Fruit fly (Drosophila melanogaster): ENCODE measurements around the gene Traf6.

The Traf6 gene

DNA sequence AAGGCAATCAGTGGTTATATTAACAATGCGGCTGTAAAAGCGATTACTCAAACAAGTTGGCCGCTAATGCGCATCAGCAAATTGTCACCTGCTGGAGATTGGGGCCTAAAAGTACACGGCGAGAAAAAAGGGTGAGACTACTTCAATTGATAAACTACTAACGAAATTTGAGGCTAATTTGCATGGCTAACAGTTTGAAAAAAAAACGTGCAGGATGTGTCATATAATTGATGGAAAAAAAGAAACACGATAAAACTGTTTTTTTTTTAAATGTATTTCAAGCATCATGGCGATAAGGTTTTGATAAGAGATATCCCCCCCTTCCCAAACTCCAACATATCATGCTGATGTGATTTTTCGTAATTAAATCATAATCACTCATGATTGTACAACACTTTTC, 44.5 kb downstream of the Traf6 start (continued):
- TF ChIP-seq Poxn (GFP tag; IDR thresholded peaks at IDR 0.05) (0 out of 2 replicates have a peak, but pooled peaks have one; percentile 11), CG15011 (GFP tag; optimal IDR thresholded peaks at IDR 0.05) (peak; percentile 11), vvl (GFP tag; IDR thresholded peaks at IDR 0.05) (peak; percentile 60; the same call in 1 of the 2 replicates), CG8281 (tag; optimal IDR thresholded peaks at IDR 0.05) (no peak), twi (tag; optimal IDR thresholded peaks at IDR 0.05) (no peak), maf-S (GFP tag; optimal IDR thresholded peaks at IDR 0.05) (no peak), dpn (GFP tag; optimal IDR thresholded peaks at IDR 0.05) (peak; percentile 7 to 52), CG14965 (GFP tag; optimal IDR thresholded peaks at IDR 0.05; ENCODE audit: borderline replicate concordance) (no peak), CG12744 (GFP tag; optimal IDR thresholded peaks at IDR 0.05) (no peak), ase (GFP tag; IDR thresholded peaks at IDR 0.05) (no peak), bsh (GFP tag; optimal IDR thresholded peaks at IDR 0.05) (no peak), CG32772 (GFP tag; IDR thresholded peaks at IDR 0.05) (no peak), row (GFP tag; IDR thresholded peaks at IDR 0.05) (peak; percentile 66), zfh2 (GFP tag; optimal IDR thresholded peaks at IDR 0.05) (peak; percentile 3), CG16779 (GFP tag; IDR thresholded peaks at IDR 0.05) (no peak), sd (tag; optimal IDR thresholded peaks at IDR 0.05) (no peak), nerfin-2 (GFP tag; IDR thresholded peaks at IDR 0.05; ENCODE audit: partially characterized antibody) (no peak), zfh1 (GFP tag; IDR thresholded peaks at IDR 0.05) (no peak), CG3065 (GFP tag; optimal IDR thresholded peaks at IDR 0.05) (no peak), CG31388 (GFP tag; optimal IDR thresholded peaks at IDR 0.05) (no peak), CG1832 (GFP tag; optimal IDR thresholded peaks at IDR 0.05) (no peak), mld (GFP tag; IDR thresholded peaks at IDR 0.05; ENCODE audit: partially characterized antibody) (no peak), Bdp1 (GFP tag; optimal IDR thresholded peaks at IDR 0.05) (no peak), CG7786 (GFP tag; optimal IDR thresholded peaks at IDR 0.05) (peak; percentile 4), Hey (tag; optimal IDR thresholded peaks at IDR 0.05) (no peak), CG4730 (GFP tag; IDR thresholded peaks at IDR 0.05) (no peak), Sox100B (GFP tag; optimal IDR thresholded peaks at IDR 0.05) (no peak), esg (GFP tag; conservative IDR thresholded peaks at IDR 0.05) (peak; percentile 36; the same call in 1 of the 2 replicates), CG12219 (GFP tag; optimal IDR thresholded peaks at IDR 0.05) (no peak), CG14441 (GFP tag; IDR thresholded peaks at IDR 0.05) (peak; percentile 41), CG30431 (GFP tag; optimal IDR thresholded peaks at IDR 0.05) (no peak), Lim3 (GFP tag; IDR thresholded peaks at IDR 0.05) (no peak), CG7839 (tag; optimal IDR thresholded peaks at IDR 0.05) (peak; percentile 53), corto (GFP tag; optimal IDR thresholded peaks at IDR 0.05) (no peak), PHDP (tag; optimal IDR thresholded peaks at IDR 0.05) (peak; percentile 29), mirr (GFP tag; optimal IDR thresholded peaks at IDR 0.05) (no peak), CG3847 (GFP tag; IDR thresholded peaks at IDR 0.05) (peak; percentile 45; the same call in 1 of the 2 replicates), pb (GFP tag; optimal IDR thresholded peaks at IDR 0.05) (peak; percentile 17), CG7928 (GFP tag; optimal IDR thresholded peaks at IDR 0.05) (no peak), Drgx (GFP tag; IDR thresholded peaks at IDR 0.05) (no peak), CG11456 (GFP tag; IDR thresholded peaks at IDR 0.05) (0 out of 3 replicates have a peak, but pooled peaks have one; percentile 51), CG14014 (GFP tag; IDR thresholded peaks at IDR 0.05) (peak; percentile 46; the same call in 1 of the 2 replicates), B-H1 (GFP tag; IDR thresholded peaks at IDR 0.05) (no peak; the same call in 2 of the 3 replicates), gcm (GFP tag; optimal IDR thresholded peaks at IDR 0.05) (no peak), CG17802 (tag; optimal IDR thresholded peaks at IDR 0.05) (no peak), Dek (tag; optimal IDR thresholded peaks at IDR 0.05) (peak; percentile 26), fd64A (GFP tag; optimal IDR thresholded peaks at IDR 0.05) (no peak), CG4854 (GFP tag; optimal IDR thresholded peaks at IDR 0.05) (no peak), CG2889 (GFP tag; IDR thresholded peaks at IDR 0.05) (no peak), Ptx1 (GFP tag; IDR thresholded peaks at IDR 0.05) (peak; percentile 46; the same call in 1 of the 2 replicates), sqz (GFP tag; optimal IDR thresholded peaks at IDR 0.05) (no peak), sens-2 (GFP tag; IDR thresholded peaks at IDR 0.05) (no peak)

Data from whole organism, embryonic.